Worm (Caenorhabditis elegans) whole organism, L2 larva: ENCODE data around the gene tes-1.
A peak's percentile ranks its signal among the peaks of the same experiment; 100 is the strongest.

Experiments used
- C34F6.9 ChIP-seq: fragments of 150-350 bp; optimal IDR thresholded peaks from 2 replicates; lab custom pipeline; 2014; ENCODE audit warnings: missing biosample characterization, missing genetic modification characterization
- F13H6.1 ChIP-seq: sonication (generic microtip); optimal IDR thresholded peaks from 2 replicates; lab custom pipeline; 2016; ENCODE audit warnings: missing genetic modification characterization, missing compliant biosample characterization
- R02D3.7 ChIP-seq: fragments of 150-350 bp; optimal IDR thresholded peaks from 2 replicates; lab custom pipeline; 2014; ENCODE audit warnings: missing biosample characterization, missing genetic modification characterization
- ZK546.5 ChIP-seq: sonication (generic microtip); optimal IDR thresholded peaks from 2 replicates; lab custom pipeline; 2017; ENCODE audit warnings: missing biosample characterization, missing genetic modification characterization
- alr-1 ChIP-seq: fragments of 150-350 bp; optimal IDR thresholded peaks from 2 replicates; lab custom pipeline; 2014; ENCODE audit warnings: missing biosample characterization, missing genetic modification characterization
- aly-2 ChIP-seq: fragments of 150-350 bp; optimal IDR thresholded peaks from 2 replicates; lab custom pipeline; 2014; ENCODE audit warnings: missing biosample characterization, missing genetic modification characterization
- blmp-1 ChIP-seq: sonication (generic microtip); optimal IDR thresholded peaks from 2 replicates; lab custom pipeline; 2017; ENCODE audit warnings: missing genetic modification characterization, mild to moderate bottlenecking, missing compliant biosample characterization, antibody characterized with exemption, moderate library complexity; ENCODE audit not compliant: insufficient read depth
- ceh-16 ChIP-seq: fragments of 150-350 bp; optimal IDR thresholded peaks from 2 replicates; lab custom pipeline; 2014; ENCODE audit warnings: missing biosample characterization, missing genetic modification characterization
- ceh-82 ChIP-seq: fragments of 150-350 bp; optimal IDR thresholded peaks from 2 replicates; lab custom pipeline; 2014; ENCODE audit warnings: missing biosample characterization, missing genetic modification characterization
- crh-2 ChIP-seq: sonication (generic microtip); optimal IDR thresholded peaks from 2 replicates; lab custom pipeline; 2017; ENCODE audit warnings: missing biosample characterization, missing genetic modification characterization
- egl-27 ChIP-seq: sonication (generic microtip); optimal IDR thresholded peaks from 3 replicates; lab custom pipeline; 2017; ENCODE audit warnings: missing biosample characterization, missing genetic modification reagents, missing genetic modification characterization
- elt-1 ChIP-seq: fragments of 150-350 bp; optimal IDR thresholded peaks from 2 replicates; lab custom pipeline; 2014; ENCODE audit warnings: missing biosample characterization, missing genetic modification characterization
- elt-3 ChIP-seq: sonication (generic microtip); optimal IDR thresholded peaks from 2 replicates; lab custom pipeline; 2017; ENCODE audit warnings: missing biosample characterization, missing genetic modification characterization
- fos-1 ChIP-seq: fragments of 150-350 bp; optimal IDR thresholded peaks from 2 replicates; lab custom pipeline; 2014; ENCODE audit warnings: missing biosample characterization, missing genetic modification characterization
- gmeb-1 ChIP-seq: fragments of 150-350 bp; optimal IDR thresholded peaks from 2 replicates; lab custom pipeline; 2014; ENCODE audit warnings: missing biosample characterization, missing genetic modification characterization
- lin-11 ChIP-seq: fragments of 150-350 bp; sonication (generic microtip); optimal IDR thresholded peaks from 2 replicates; lab custom pipeline; 2014; ENCODE audit warnings: missing biosample characterization, missing genetic modification characterization, inconsistent platforms, mixed read lengths
- lin-39 ChIP-seq: fragments of 150-350 bp; optimal IDR thresholded peaks from 2 replicates; lab custom pipeline; 2014; ENCODE audit warnings: missing biosample characterization, missing genetic modification reagents, missing genetic modification characterization
- lsy-2 ChIP-seq, 2 experiments: fragments of 150-350 bp in 1 of 2; sonication (generic microtip) in 1 of 2; optimal IDR thresholded peaks; 2 replicates each; lab custom pipeline; 2014 to 2017; ENCODE audit warnings: missing biosample characterization in 2 of 2, missing genetic modification characterization in 2 of 2
- mbf-1 ChIP-seq: sonication (generic microtip); optimal IDR thresholded peaks from 2 replicates; lab custom pipeline; 2017; ENCODE audit warnings: missing biosample characterization, missing genetic modification characterization
- mdl-1 ChIP-seq, 2 experiments: fragments of 150-350 bp in 1 of 2; sonication (generic microtip) in 1 of 2; optimal IDR thresholded peaks; 2 replicates each; lab custom pipeline; 2017; ENCODE audit warnings: missing biosample characterization in 2 of 2, missing genetic modification characterization in 2 of 2
- nhr-10 ChIP-seq: sonication (generic microtip); optimal IDR thresholded peaks from 2 replicates; lab custom pipeline; 2017; ENCODE audit warnings: missing biosample characterization, missing genetic modification characterization
- nhr-11 ChIP-seq: fragments of 150-350 bp; optimal IDR thresholded peaks from 2 replicates; lab custom pipeline; 2014; ENCODE audit warnings: missing biosample characterization, missing genetic modification characterization
- nhr-12 ChIP-seq: fragments of 150-350 bp; optimal IDR thresholded peaks from 2 replicates; lab custom pipeline; 2014; ENCODE audit warnings: missing biosample characterization, missing genetic modification characterization
- nhr-129 ChIP-seq: fragments of 150-350 bp; optimal IDR thresholded peaks from 2 replicates; lab custom pipeline; 2014; ENCODE audit warnings: missing biosample characterization, missing genetic modification characterization
- nhr-23 ChIP-seq: fragments of 150-350 bp; optimal IDR thresholded peaks from 2 replicates; lab custom pipeline; 2014; ENCODE audit warnings: missing biosample characterization, missing genetic modification reagents, missing genetic modification characterization
- nhr-25 ChIP-seq: fragments of 150-350 bp; sonication (generic microtip); optimal IDR thresholded peaks from 3 replicates; lab custom pipeline; 2014; ENCODE audit warnings: missing biosample characterization, missing genetic modification characterization
- nhr-6 ChIP-seq: fragments of 150-350 bp; optimal IDR thresholded peaks from 2 replicates; lab custom pipeline; 2014; ENCODE audit warnings: missing biosample characterization, missing genetic modification characterization
- nhr-77 ChIP-seq: fragments of 150-350 bp; optimal IDR thresholded peaks from 2 replicates; lab custom pipeline; 2014; ENCODE audit warnings: missing biosample characterization, missing genetic modification characterization
- peb-1 ChIP-seq: fragments of 150-350 bp; optimal IDR thresholded peaks from 2 replicates; lab custom pipeline; 2014; ENCODE audit warnings: missing biosample characterization, missing genetic modification characterization
- sem-4 ChIP-seq: fragments of 150-350 bp; optimal IDR thresholded peaks from 2 replicates; lab custom pipeline; 2014; ENCODE audit warnings: missing biosample characterization, missing genetic modification reagents, missing genetic modification characterization
- skn-1 ChIP-seq: sonication (generic microtip); optimal IDR thresholded peaks from 2 replicates; lab custom pipeline; 2017; ENCODE audit warnings: missing biosample characterization, missing genetic modification characterization
- sma-3 ChIP-seq: sonication (generic microtip); optimal IDR thresholded peaks from 2 replicates; lab custom pipeline; 2016; ENCODE audit warnings: missing genetic modification reagents, missing genetic modification characterization, missing compliant biosample characterization
- sma-9 ChIP-seq, 2 experiments: fragments of 150-350 bp in 1 of 2; sonication (generic microtip) in 1 of 2; optimal IDR thresholded peaks; 2 replicates each; lab custom pipeline; 2014 to 2016; ENCODE audit warnings: missing genetic modification characterization in 2 of 2, mild to moderate bottlenecking in 1 of 2, missing biosample characterization in 1 of 2, missing compliant biosample characterization in 1 of 2, missing genetic modification reagents in 1 of 2, moderate library complexity in 1 of 2
- snpc-4 ChIP-seq: fragments of 150-350 bp; optimal IDR thresholded peaks from 2 replicates; lab custom pipeline; 2014; ENCODE audit warnings: missing biosample characterization, missing genetic modification characterization
- unc-39 ChIP-seq: fragments of 150-350 bp; optimal IDR thresholded peaks from 2 replicates; lab custom pipeline; 2014; ENCODE audit warnings: missing biosample characterization, missing genetic modification characterization
- unc-55 ChIP-seq: fragments of 150-350 bp; sonication (generic microtip); optimal IDR thresholded peaks from 3 replicates; lab custom pipeline; 2014; ENCODE audit warnings: missing biosample characterization, missing genetic modification reagents, missing genetic modification characterization
- unc-62 ChIP-seq: fragments of 150-350 bp; optimal IDR thresholded peaks from 2 replicates; lab custom pipeline; 2014; ENCODE audit warnings: missing biosample characterization, missing genetic modification reagents, missing genetic modification characterization
- zag-1 ChIP-seq: fragments of 150-350 bp; optimal IDR thresholded peaks from 2 replicates; lab custom pipeline; 2014; ENCODE audit warnings: missing biosample characterization, missing genetic modification characterization
- ztf-1 ChIP-seq: fragments of 200-800 bp; sonication (Bioruptor generic); conservative IDR thresholded peaks from 2 replicates; pipeline ENCODE4 v1.3.6; 2022; ENCODE audit warnings: missing genetic modification characterization, missing compliant biosample characterization
- ztf-11 ChIP-seq: sonication (generic microtip); optimal IDR thresholded peaks from 2 replicates; lab custom pipeline; 2017; ENCODE audit warnings: missing biosample characterization, missing genetic modification characterization
- ztf-4 ChIP-seq: fragments of 150-350 bp; optimal IDR thresholded peaks from 2 replicates; lab custom pipeline; 2014; ENCODE audit warnings: missing biosample characterization, missing genetic modification characterization

The tes-1 gene

DNA sequence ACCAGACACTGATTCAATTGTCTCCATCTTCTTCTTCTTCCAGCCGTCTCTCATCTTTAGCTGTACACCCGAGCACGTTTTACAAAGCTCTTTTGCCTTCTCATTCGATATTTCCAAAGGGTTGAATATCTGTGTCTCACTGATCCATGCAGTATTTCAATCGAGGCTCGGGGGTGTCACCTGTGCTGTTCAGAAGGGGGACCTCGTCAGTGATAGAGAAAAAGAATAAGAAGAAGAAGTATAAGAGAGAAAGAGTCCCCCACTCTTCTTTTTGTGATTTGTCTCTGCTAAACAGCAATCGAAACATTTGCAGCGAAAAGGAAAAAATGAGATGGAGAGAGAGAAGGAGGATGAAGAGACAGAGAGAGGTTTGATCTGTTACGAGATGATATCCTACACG lies 25.2 kb downstream of the tes-1 start:
- TF ChIP-seq ztf-4 (tag; lab: Kevin White, UChicago) (no peak), peb-1 (no peak), lin-11 (tag; lab: Kevin White, UChicago) (no peak), aly-2 (tag; lab: Kevin White, UChicago) (no peak), unc-39 (tag; lab: Kevin White, UChicago) (no peak), sma-3 (GFP tag; lab: Kevin White, UChicago) (no peak), crh-2 (tag; lab: Kevin White, UChicago) (no peak), C34F6.9 (tag; lab: Kevin White, UChicago) (peak; percentile 7), ztf-1 (no peak), nhr-129 (tag; lab: Kevin White, UChicago) (peak; percentile 27), F13H6.1 (tag; lab: Kevin White, UChicago) (peak; percentile 66), zag-1 (tag; lab: Kevin White, UChicago) (no peak), ZK546.5 (no peak), sem-4 (tag; lab: Kevin White, UChicago) (no peak), ztf-11 (tag; lab: Kevin White, UChicago) (no peak), sma-9 (GFP tag; optimal IDR thresholded peaks at IDR 0.05; lab: Kevin White, UChicago) (no peak), sma-9 (tag; optimal IDR thresholded peaks at IDR 0.05; lab: Kevin White, UChicago) (no peak), nhr-10 (tag; lab: Kevin White, UChicago) (no peak), alr-1 (tag; lab: Kevin White, UChicago) (no peak), nhr-25 (tag; lab: Kevin White, UChicago) (no peak), fos-1 (no peak)

DNA sequence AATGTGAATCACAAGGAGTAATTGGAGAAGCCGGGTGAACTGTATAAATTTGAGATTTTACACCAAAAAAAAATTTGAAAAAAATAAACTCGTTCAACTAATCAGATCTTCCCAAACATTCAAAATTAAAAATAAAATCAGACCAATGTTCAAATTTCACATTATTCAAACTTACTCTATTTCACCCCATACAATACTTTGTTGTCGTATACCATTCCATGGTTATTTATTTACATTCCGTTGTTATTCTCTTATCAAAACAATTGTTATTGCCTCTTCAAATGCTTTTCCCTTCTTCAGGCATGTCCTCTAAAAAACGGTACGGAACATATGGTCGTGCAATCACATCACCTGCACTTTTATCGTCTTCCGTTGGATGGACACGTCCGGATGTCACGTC lies 27.0 kb downstream of the tes-1 start, which contains the start of gene unc-82:
TSS of gene unc-82 (plus strand) at position 301 of the 400 bp plus-strand sequence.
- TF ChIP-seq nhr-129 (tag; lab: Kevin White, UChicago), result no peak
- no peak for TF ChIP-seq mbf-1 (tag; lab: Kevin White, UChicago)
- TF ChIP-seq crh-2 (tag; lab: Kevin White, UChicago), result no peak
- TF ChIP-seq skn-1 (tag; lab: Kevin White, UChicago), result no peak
- no peak for TF ChIP-seq nhr-23
- no peak for TF ChIP-seq mdl-1 (tag; optimal IDR thresholded peaks at IDR 0.05; lab: Kevin White, UChicago)
- no peak for TF ChIP-seq lin-11 (tag; lab: Kevin White, UChicago)
- no peak for TF ChIP-seq unc-62 (GFP tag; lab: Kevin White, UChicago)
- no peak for TF ChIP-seq sem-4 (tag; lab: Kevin White, UChicago)
- no peak for TF ChIP-seq nhr-11 (tag; lab: Kevin White, UChicago)
- TF ChIP-seq blmp-1 (tag; lab: Kevin White, UChicago), result no peak
- TF ChIP-seq R02D3.7, result no peak
- no peak for TF ChIP-seq snpc-4
- no peak for TF ChIP-seq elt-3 (tag; lab: Kevin White, UChicago)
- no peak for TF ChIP-seq egl-27
- TF ChIP-seq nhr-12 (tag; lab: Kevin White, UChicago), result no peak
- no peak for TF ChIP-seq aly-2 (tag; lab: Kevin White, UChicago)
- TF ChIP-seq ZK546.5, result no peak
- TF ChIP-seq alr-1 (tag; lab: Kevin White, UChicago), result no peak
- no peak for TF ChIP-seq elt-1 (tag; lab: Kevin White, UChicago)

DNA sequence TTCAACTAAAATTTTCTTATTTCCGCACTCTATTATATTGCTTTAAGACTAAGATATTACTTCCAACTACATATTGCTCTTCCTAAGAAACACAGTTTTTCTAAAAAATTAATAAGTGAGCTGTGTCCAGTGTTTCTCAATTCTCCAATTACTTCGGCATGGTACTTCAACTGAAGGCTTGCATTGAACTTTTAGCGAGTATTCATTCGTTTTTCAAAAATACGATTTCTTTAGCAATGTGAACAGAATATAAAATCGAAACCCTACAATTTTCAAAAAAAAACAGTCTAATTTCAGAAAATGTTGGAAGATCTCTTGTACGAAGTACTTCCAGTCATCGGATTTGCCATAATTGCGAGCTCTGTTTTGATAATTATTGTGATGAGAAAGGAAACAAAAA lies 30.3 kb downstream of the tes-1 start, which contains the start of gene srtx-1:
TSS of gene srtx-1 (plus strand) at position 301 of the 400 bp plus-strand sequence.
- TF ChIP-seq nhr-12 (tag; lab: Kevin White, UChicago) (no peak), sma-9 (GFP tag; optimal IDR thresholded peaks at IDR 0.05; lab: Kevin White, UChicago) (no peak), sma-9 (tag; optimal IDR thresholded peaks at IDR 0.05; lab: Kevin White, UChicago) (no peak), nhr-77 (no peak)

ce11 chrIV:7418818-7419217 lies 32.4 kb downstream of the tes-1 start, which contains the start of gene B0496.6:
B0496.6 (plus strand) TSS chrIV:7419118.
- TF ChIP-seq alr-1 (tag; lab: Kevin White, UChicago) (no peak), egl-27 (no peak), lsy-2 (tag; optimal IDR thresholded peaks at IDR 0.05; lab: Kevin White, UChicago) (no peak), lin-39 (tag; lab: Kevin White, UChicago) (no peak), unc-39 (tag; lab: Kevin White, UChicago) (no peak), skn-1 (tag; lab: Kevin White, UChicago) (no peak), sma-3 (GFP tag; lab: Kevin White, UChicago) (no peak), elt-3 (tag; lab: Kevin White, UChicago) (no peak), R02D3.7 (no peak), mbf-1 (tag; lab: Kevin White, UChicago) (no peak), ceh-16 (tag; lab: Kevin White, UChicago) (no peak), mdl-1 (tag; optimal IDR thresholded peaks at IDR 0.05; lab: Kevin White, UChicago) (no peak), ceh-82 (tag; lab: Kevin White, UChicago) (no peak), unc-62 (GFP tag; lab: Kevin White, UChicago) (no peak), gmeb-1 (tag; lab: Kevin White, UChicago) (no peak), unc-55 (GFP tag; lab: Kevin White, UChicago) (no peak), nhr-6 (tag; lab: Kevin White, UChicago) (no peak), aly-2 (tag; lab: Kevin White, UChicago) (no peak), ZK546.5 (no peak), nhr-25 (tag; lab: Kevin White, UChicago) (no peak)
